Worm (Caenorhabditis elegans) whole organism, L2 larva: Measurements from ENCODE around the gene rpl-10.
A peak's percentile ranks its signal among the peaks of the same experiment; 100 is the strongest.

Experiments used
- C34F6.9 ChIP-seq: fragments of 150-350 bp; optimal IDR thresholded peaks from 2 replicates; lab custom pipeline; 2014; ENCODE audit warnings: missing biosample characterization, missing genetic modification characterization
- F13H6.1 ChIP-seq: sonication (generic microtip); optimal IDR thresholded peaks from 2 replicates; lab custom pipeline; 2016; ENCODE audit warnings: missing genetic modification characterization, missing compliant biosample characterization
- R02D3.7 ChIP-seq: fragments of 150-350 bp; optimal IDR thresholded peaks from 2 replicates; lab custom pipeline; 2014; ENCODE audit warnings: missing biosample characterization, missing genetic modification characterization
- alr-1 ChIP-seq: fragments of 150-350 bp; optimal IDR thresholded peaks from 2 replicates; lab custom pipeline; 2014; ENCODE audit warnings: missing biosample characterization, missing genetic modification characterization
- ama-1 ChIP-seq: fragments of 150-350 bp; optimal IDR thresholded peaks from 2 replicates; lab custom pipeline; 2018; ENCODE audit warnings: inconsistent platforms
- blmp-1 ChIP-seq: sonication (generic microtip); optimal IDR thresholded peaks from 2 replicates; lab custom pipeline; 2017; ENCODE audit warnings: missing genetic modification characterization, mild to moderate bottlenecking, missing compliant biosample characterization, antibody characterized with exemption, moderate library complexity; ENCODE audit not compliant: insufficient read depth
- ceh-82 ChIP-seq: fragments of 150-350 bp; optimal IDR thresholded peaks from 2 replicates; lab custom pipeline; 2014; ENCODE audit warnings: missing biosample characterization, missing genetic modification characterization
- crh-2 ChIP-seq: sonication (generic microtip); optimal IDR thresholded peaks from 2 replicates; lab custom pipeline; 2017; ENCODE audit warnings: missing biosample characterization, missing genetic modification characterization
- egl-27 ChIP-seq: sonication (generic microtip); optimal IDR thresholded peaks from 3 replicates; lab custom pipeline; 2017; ENCODE audit warnings: missing biosample characterization, missing genetic modification reagents, missing genetic modification characterization
- elt-1 ChIP-seq: fragments of 150-350 bp; optimal IDR thresholded peaks from 2 replicates; lab custom pipeline; 2014; ENCODE audit warnings: missing biosample characterization, missing genetic modification characterization
- fos-1 ChIP-seq: fragments of 150-350 bp; optimal IDR thresholded peaks from 2 replicates; lab custom pipeline; 2014; ENCODE audit warnings: missing biosample characterization, missing genetic modification characterization
- gmeb-1 ChIP-seq: fragments of 150-350 bp; optimal IDR thresholded peaks from 2 replicates; lab custom pipeline; 2014; ENCODE audit warnings: missing biosample characterization, missing genetic modification characterization
- lin-11 ChIP-seq: fragments of 150-350 bp; sonication (generic microtip); optimal IDR thresholded peaks from 2 replicates; lab custom pipeline; 2014; ENCODE audit warnings: missing biosample characterization, missing genetic modification characterization, inconsistent platforms, mixed read lengths
- lin-13 ChIP-seq: fragments of 150-350 bp; optimal IDR thresholded peaks from 2 replicates; lab custom pipeline; 2014; ENCODE audit warnings: missing biosample characterization, missing genetic modification reagents, missing genetic modification characterization
- lin-39 ChIP-seq: fragments of 150-350 bp; optimal IDR thresholded peaks from 2 replicates; lab custom pipeline; 2014; ENCODE audit warnings: missing biosample characterization, missing genetic modification reagents, missing genetic modification characterization
- lsy-2 ChIP-seq, 2 experiments: fragments of 150-350 bp in 1 of 2; sonication (generic microtip) in 1 of 2; optimal IDR thresholded peaks; 2 replicates each; lab custom pipeline; 2014 to 2017; ENCODE audit warnings: missing biosample characterization in 2 of 2, missing genetic modification characterization in 2 of 2
- mab-5 ChIP-seq: fragments of 150-350 bp; optimal IDR thresholded peaks from 2 replicates; lab custom pipeline; 2014; ENCODE audit warnings: missing biosample characterization, missing genetic modification characterization
- mbf-1 ChIP-seq: sonication (generic microtip); optimal IDR thresholded peaks from 2 replicates; lab custom pipeline; 2017; ENCODE audit warnings: missing biosample characterization, missing genetic modification characterization
- mdl-1 ChIP-seq, 2 experiments: fragments of 150-350 bp in 1 of 2; sonication (generic microtip) in 1 of 2; optimal IDR thresholded peaks; 2 replicates each; lab custom pipeline; 2017; ENCODE audit warnings: missing biosample characterization in 2 of 2, missing genetic modification characterization in 2 of 2
- nhr-10 ChIP-seq: sonication (generic microtip); optimal IDR thresholded peaks from 2 replicates; lab custom pipeline; 2017; ENCODE audit warnings: missing biosample characterization, missing genetic modification characterization
- nhr-11 ChIP-seq: fragments of 150-350 bp; optimal IDR thresholded peaks from 2 replicates; lab custom pipeline; 2014; ENCODE audit warnings: missing biosample characterization, missing genetic modification characterization
- nhr-12 ChIP-seq: fragments of 150-350 bp; optimal IDR thresholded peaks from 2 replicates; lab custom pipeline; 2014; ENCODE audit warnings: missing biosample characterization, missing genetic modification characterization
- nhr-129 ChIP-seq: fragments of 150-350 bp; optimal IDR thresholded peaks from 2 replicates; lab custom pipeline; 2014; ENCODE audit warnings: missing biosample characterization, missing genetic modification characterization
- nhr-21 ChIP-seq: fragments of 150-350 bp; optimal IDR thresholded peaks from 2 replicates; lab custom pipeline; 2014; ENCODE audit warnings: missing biosample characterization, missing genetic modification characterization
- nhr-23 ChIP-seq: fragments of 150-350 bp; optimal IDR thresholded peaks from 2 replicates; lab custom pipeline; 2014; ENCODE audit warnings: missing biosample characterization, missing genetic modification reagents, missing genetic modification characterization
- nhr-237 ChIP-seq: fragments of 150-350 bp; optimal IDR thresholded peaks from 2 replicates; lab custom pipeline; 2014; ENCODE audit warnings: missing biosample characterization, missing genetic modification characterization
- nhr-25 ChIP-seq: fragments of 150-350 bp; sonication (generic microtip); optimal IDR thresholded peaks from 3 replicates; lab custom pipeline; 2014; ENCODE audit warnings: missing biosample characterization, missing genetic modification characterization
- nhr-77 ChIP-seq: fragments of 150-350 bp; optimal IDR thresholded peaks from 2 replicates; lab custom pipeline; 2014; ENCODE audit warnings: missing biosample characterization, missing genetic modification characterization
- peb-1 ChIP-seq: fragments of 150-350 bp; optimal IDR thresholded peaks from 2 replicates; lab custom pipeline; 2014; ENCODE audit warnings: missing biosample characterization, missing genetic modification characterization
- sem-4 ChIP-seq: fragments of 150-350 bp; optimal IDR thresholded peaks from 2 replicates; lab custom pipeline; 2014; ENCODE audit warnings: missing biosample characterization, missing genetic modification reagents, missing genetic modification characterization
- skn-1 ChIP-seq: sonication (generic microtip); optimal IDR thresholded peaks from 2 replicates; lab custom pipeline; 2017; ENCODE audit warnings: missing biosample characterization, missing genetic modification characterization
- sma-3 ChIP-seq: sonication (generic microtip); optimal IDR thresholded peaks from 2 replicates; lab custom pipeline; 2016; ENCODE audit warnings: missing genetic modification reagents, missing genetic modification characterization, missing compliant biosample characterization
- sma-9 ChIP-seq, 2 experiments: fragments of 150-350 bp in 1 of 2; sonication (generic microtip) in 1 of 2; optimal IDR thresholded peaks; 2 replicates each; lab custom pipeline; 2014 to 2016; ENCODE audit warnings: missing genetic modification characterization in 2 of 2, mild to moderate bottlenecking in 1 of 2, missing biosample characterization in 1 of 2, missing compliant biosample characterization in 1 of 2, missing genetic modification reagents in 1 of 2, moderate library complexity in 1 of 2
- snpc-4 ChIP-seq: fragments of 150-350 bp; optimal IDR thresholded peaks from 2 replicates; lab custom pipeline; 2014; ENCODE audit warnings: missing biosample characterization, missing genetic modification characterization
- unc-39 ChIP-seq: fragments of 150-350 bp; optimal IDR thresholded peaks from 2 replicates; lab custom pipeline; 2014; ENCODE audit warnings: missing biosample characterization, missing genetic modification characterization
- unc-55 ChIP-seq: fragments of 150-350 bp; sonication (generic microtip); optimal IDR thresholded peaks from 3 replicates; lab custom pipeline; 2014; ENCODE audit warnings: missing biosample characterization, missing genetic modification reagents, missing genetic modification characterization
- zag-1 ChIP-seq: fragments of 150-350 bp; optimal IDR thresholded peaks from 2 replicates; lab custom pipeline; 2014; ENCODE audit warnings: missing biosample characterization, missing genetic modification characterization
- ztf-1 ChIP-seq: fragments of 200-800 bp; sonication (Bioruptor generic); conservative IDR thresholded peaks from 2 replicates; pipeline ENCODE4 v1.3.6; 2022; ENCODE audit warnings: missing genetic modification characterization, missing compliant biosample characterization
- ztf-11 ChIP-seq: sonication (generic microtip); optimal IDR thresholded peaks from 2 replicates; lab custom pipeline; 2017; ENCODE audit warnings: missing biosample characterization, missing genetic modification characterization
- ztf-4 ChIP-seq: fragments of 150-350 bp; optimal IDR thresholded peaks from 2 replicates; lab custom pipeline; 2014; ENCODE audit warnings: missing biosample characterization, missing genetic modification characterization

Gene rpl-10

DNA sequence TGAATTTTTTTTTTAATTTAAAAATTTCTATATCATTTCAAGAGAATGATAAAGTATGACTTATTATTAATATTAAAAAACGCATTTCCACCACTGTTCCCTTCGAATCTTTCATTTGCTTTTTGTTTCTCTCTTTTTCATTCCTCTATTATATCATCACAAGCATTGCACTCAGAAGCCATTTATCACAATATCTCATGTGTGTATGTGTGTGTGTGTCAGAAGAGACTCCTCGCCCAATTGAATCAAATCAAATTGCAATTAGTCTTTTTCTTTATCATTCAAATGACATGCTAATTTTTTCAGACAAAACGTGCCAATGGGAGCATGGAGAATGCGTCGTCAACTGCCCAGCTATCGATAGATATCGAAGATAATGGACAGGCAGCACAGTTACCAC, 27.5 kb upstream of the rpl-10 start, which contains the start of gene unc-105:
TSS of gene unc-105 (plus strand) at position 301 of the 400 bp plus-strand sequence.
- no peak for TF ChIP-seq ztf-4 (tag; lab: Kevin White, UChicago)
- TF ChIP-seq unc-55 = no peak

DNA sequence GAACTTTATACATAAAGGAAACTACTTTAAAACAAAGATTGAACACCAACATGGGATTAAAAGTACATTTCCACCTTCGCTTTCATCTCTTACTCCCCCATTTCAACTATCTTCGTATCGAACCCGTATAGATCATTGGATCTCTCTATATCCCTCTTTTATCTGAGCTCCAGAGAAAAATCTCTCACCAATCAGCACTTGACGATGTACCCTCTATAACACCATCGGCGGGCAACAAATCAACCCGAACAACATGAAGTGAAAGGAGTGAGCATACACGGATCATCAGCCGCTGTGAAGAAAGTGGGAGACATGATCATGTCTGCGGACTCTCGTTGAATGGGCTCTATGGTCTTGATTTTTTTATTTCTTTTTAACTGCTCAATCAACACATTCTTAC, 26.3 kb upstream of the rpl-10 start:
- TF ChIP-seq lin-39 (no peak), sma-9 (GFP tag; optimal IDR thresholded peaks at IDR 0.05; lab: Kevin White, UChicago) (peak; percentile 50), sma-9 (tag; optimal IDR thresholded peaks at IDR 0.05; lab: Kevin White, UChicago) (no peak), lsy-2 (tag; optimal IDR thresholded peaks at IDR 0.05; lab: Kevin White, UChicago) (peak in 1 of 2 experiments; percentile 5), nhr-129 (tag; lab: Kevin White, UChicago) (peak; percentile 24), fos-1 (tag; lab: Kevin White, UChicago) (no peak), F13H6.1 (tag; lab: Kevin White, UChicago) (peak; percentile 1)
- TF ChIP-seq, all 48 proteins: peak for 4

DNA sequence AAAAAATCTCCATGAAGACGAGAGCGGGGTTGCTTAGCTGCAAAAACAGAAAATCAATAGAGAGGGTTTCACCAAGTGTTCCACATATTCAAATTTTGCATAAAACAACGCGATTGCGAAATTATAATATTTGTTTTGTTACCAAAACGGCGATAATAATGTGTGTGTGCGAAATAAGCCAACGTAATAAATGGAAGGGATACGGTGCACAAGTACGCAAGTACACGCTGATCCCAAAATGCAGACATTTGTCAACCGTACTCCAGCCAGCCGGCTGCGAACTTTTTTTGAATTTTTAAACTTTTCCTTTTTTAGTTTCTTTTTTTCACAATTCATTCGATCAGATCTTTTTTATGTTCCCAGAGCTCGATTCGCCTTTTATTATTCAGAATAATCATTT, 18.8 kb upstream of the rpl-10 start, which contains the start of gene ire-1:
TSS of gene ire-1 (minus strand) at position 44 of the 400 bp plus-strand sequence.
- TF ChIP-seq lin-13 = peak; percentile 47
- TF ChIP-seq blmp-1 (tag; lab: Kevin White, UChicago) = peak; percentile 9
- peak; percentile 49 for TF ChIP-seq sma-9 (GFP tag; optimal IDR thresholded peaks at IDR 0.05; lab: Kevin White, UChicago)
- TF ChIP-seq sma-9 (tag; optimal IDR thresholded peaks at IDR 0.05; lab: Kevin White, UChicago) = no peak
- TF ChIP-seq fos-1 (tag; lab: Kevin White, UChicago) = peak; percentile 64
- no peak for TF ChIP-seq nhr-237 (tag; lab: Kevin White, UChicago)
- TF ChIP-seq gmeb-1 (tag; lab: Kevin White, UChicago) = peak; percentile 49
- peak; percentile 93 to 99 for TF ChIP-seq lsy-2 (tag; optimal IDR thresholded peaks at IDR 0.05; lab: Kevin White, UChicago)
- TF ChIP-seq nhr-10 (tag; lab: Kevin White, UChicago) = no peak
- no peak for TF ChIP-seq ztf-11 (tag; lab: Kevin White, UChicago)
- no peak for TF ChIP-seq nhr-12 (tag; lab: Kevin White, UChicago)
- TF ChIP-seq nhr-23 (tag; lab: Kevin White, UChicago) = no peak
- TF ChIP-seq lin-11 (tag; lab: Kevin White, UChicago) = peak; percentile 69
- TF ChIP-seq ztf-4 (tag; lab: Kevin White, UChicago) = no peak
- TF ChIP-seq F13H6.1 (tag; lab: Kevin White, UChicago) = peak; percentile 32
- no peak for TF ChIP-seq egl-27
- TF ChIP-seq crh-2 (tag; lab: Kevin White, UChicago) = peak; percentile 84
- peak; percentile 94 for TF ChIP-seq unc-55
- TF ChIP-seq nhr-129 (tag; lab: Kevin White, UChicago) = peak; percentile 76
- TF ChIP-seq mbf-1 (tag; lab: Kevin White, UChicago) = no peak
- TF ChIP-seq ama-1 (lab: Kevin White, UChicago) = no peak
- peak; percentile 40 for TF ChIP-seq snpc-4 (tag; lab: Kevin White, UChicago)
- peak; percentile 71 for TF ChIP-seq C34F6.9
- no peak for TF ChIP-seq nhr-77
- no peak for TF ChIP-seq skn-1 (tag; lab: Kevin White, UChicago)
- TF ChIP-seq, all 48 proteins: peak for 13

DNA sequence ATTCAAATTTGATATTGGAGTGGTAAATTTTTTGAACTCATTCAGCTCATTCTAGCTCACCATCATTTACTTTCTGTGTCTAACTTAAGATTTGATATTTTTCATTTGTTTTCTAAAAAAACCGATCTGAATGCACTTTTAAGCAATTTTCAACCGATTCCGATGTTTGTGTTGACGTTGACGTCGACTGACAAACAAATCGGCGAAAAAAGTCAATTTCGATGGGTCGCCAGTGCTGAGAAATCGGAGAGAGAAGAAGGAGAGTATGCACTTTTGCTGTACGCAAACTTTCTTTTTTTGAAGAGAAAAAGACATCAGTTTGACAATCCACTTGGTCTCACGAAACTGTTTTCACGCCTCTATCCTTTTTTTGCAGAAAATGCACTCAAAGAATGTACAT, 18.2 kb upstream of the rpl-10 start:
- TF ChIP-seq mab-5 (tag; lab: Kevin White, UChicago) = no peak
- peak; percentile 2 for TF ChIP-seq blmp-1 (tag; lab: Kevin White, UChicago)
- peak; percentile 8 for TF ChIP-seq sma-9 (GFP tag; optimal IDR thresholded peaks at IDR 0.05; lab: Kevin White, UChicago)
- no peak for TF ChIP-seq sma-9 (tag; optimal IDR thresholded peaks at IDR 0.05; lab: Kevin White, UChicago)
- TF ChIP-seq nhr-129 (tag; lab: Kevin White, UChicago) = peak; percentile 1
- no peak for TF ChIP-seq ceh-82 (tag; lab: Kevin White, UChicago)
- TF ChIP-seq lin-39 = no peak

DNA sequence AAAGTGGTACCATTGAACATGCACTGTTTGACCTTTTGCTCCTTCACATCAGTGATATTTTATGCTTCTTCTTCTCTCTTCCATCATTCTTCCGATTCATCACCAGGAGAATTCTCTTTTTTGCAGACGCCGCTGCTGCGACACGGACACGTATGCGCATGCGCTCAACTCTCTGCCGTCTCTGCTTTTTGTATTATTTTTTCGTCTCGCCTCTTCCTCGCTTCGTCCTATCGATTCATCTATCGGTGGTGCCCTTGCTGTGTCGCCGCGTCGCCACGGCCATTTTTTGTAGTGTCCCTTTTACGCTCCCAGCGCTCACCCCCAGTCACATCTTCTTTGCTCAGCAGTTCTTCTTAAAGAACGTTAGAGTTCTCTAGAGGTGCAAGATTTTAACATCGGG, 17.5 kb upstream of the rpl-10 start:
- peak; percentile 39 to 54 for TF ChIP-seq mdl-1 (tag; optimal IDR thresholded peaks at IDR 0.05; lab: Kevin White, UChicago)
- TF ChIP-seq nhr-12 (tag; lab: Kevin White, UChicago) = no peak
- no peak for TF ChIP-seq ztf-11 (tag; lab: Kevin White, UChicago)
- TF ChIP-seq sem-4 (tag; lab: Kevin White, UChicago) = peak; percentile 66
- TF ChIP-seq nhr-21 (tag; lab: Kevin White, UChicago) = peak; percentile 8
- no peak for TF ChIP-seq gmeb-1 (tag; lab: Kevin White, UChicago)
- TF ChIP-seq egl-27 = no peak
- peak; percentile 70 for TF ChIP-seq fos-1 (tag; lab: Kevin White, UChicago)
- no peak for TF ChIP-seq skn-1 (tag; lab: Kevin White, UChicago)
- TF ChIP-seq sma-3 = no peak
- TF ChIP-seq F13H6.1 (tag; lab: Kevin White, UChicago) = peak; percentile 31
- TF ChIP-seq nhr-77 = no peak
- TF ChIP-seq mbf-1 (tag; lab: Kevin White, UChicago) = no peak
- TF ChIP-seq nhr-23 (tag; lab: Kevin White, UChicago) = no peak
- peak; percentile 18 for TF ChIP-seq lin-13
- TF ChIP-seq nhr-129 (tag; lab: Kevin White, UChicago) = peak; percentile 45
- no peak for TF ChIP-seq peb-1 (tag; lab: Kevin White, UChicago)
- no peak for TF ChIP-seq ztf-1 (GFP tag; lab: Robert Waterston, UW)
- peak; percentile 28 for TF ChIP-seq mab-5 (tag; lab: Kevin White, UChicago)
- TF ChIP-seq alr-1 (tag; lab: Kevin White, UChicago) = no peak
- TF ChIP-seq zag-1 (tag; lab: Kevin White, UChicago) = peak; percentile 55
- TF ChIP-seq nhr-25 (tag; lab: Kevin White, UChicago) = peak; percentile 22
- no peak for TF ChIP-seq ama-1 (lab: Kevin White, UChicago)
- no peak for TF ChIP-seq nhr-10 (tag; lab: Kevin White, UChicago)
- no peak for TF ChIP-seq elt-1 (tag; lab: Kevin White, UChicago)
- TF ChIP-seq lin-39 = no peak
- TF ChIP-seq crh-2 (tag; lab: Kevin White, UChicago) = peak; percentile 89
- no peak for TF ChIP-seq R02D3.7 (tag; lab: Kevin White, UChicago)
- TF ChIP-seq nhr-11 (tag; lab: Kevin White, UChicago) = no peak
- TF ChIP-seq C34F6.9 = peak; percentile 55
- TF ChIP-seq unc-39 (tag; lab: Kevin White, UChicago) = no peak
